Fruit fly (Drosophila melanogaster) whole organism, adult: Measurements from ENCODE around the gene CG31266.

Experiments
- CG12768 ChIP-seq: fragments of 200-800 bp; sonication (Bioruptor generic); optimal IDR thresholded peaks from 2 replicates; lab custom pipeline; 2017; ENCODE audit warnings: missing biosample characterization, missing genetic modification characterization, mild to moderate bottlenecking, moderate library complexity, missing genetic modification reagents
- CG5204 ChIP-seq: fragments of 200-800 bp; sonication (Bioruptor generic); optimal IDR thresholded peaks from 2 replicates; lab custom pipeline; 2016; ENCODE audit warnings: missing biosample characterization, missing genetic modification characterization
- CG7045 ChIP-seq: fragments of 200-800 bp; sonication (Bioruptor generic); optimal IDR thresholded peaks from 2 replicates; lab custom pipeline; 2017; ENCODE audit warnings: missing biosample characterization, mild to moderate bottlenecking, missing genetic modification characterization
- CG7101 ChIP-seq: fragments of 200-800 bp; sonication (Bioruptor generic); optimal IDR thresholded peaks from 2 replicates; lab custom pipeline; 2018; ENCODE audit warnings: missing biosample characterization, mild to moderate bottlenecking, missing genetic modification characterization, moderate library complexity
- Hr96 ChIP-seq: fragments of 200-800 bp; sonication (Bioruptor generic); optimal IDR thresholded peaks from 2 replicates; lab custom pipeline; 2016; ENCODE audit warnings: missing biosample characterization, missing genetic modification characterization
- Mnt ChIP-seq: fragments of 200-800 bp; sonication (Bioruptor generic); optimal IDR thresholded peaks from 2 replicates; lab custom pipeline; 2016; ENCODE audit warnings: missing biosample characterization, mild to moderate bottlenecking, missing genetic modification characterization
- bab1 ChIP-seq: fragments of 200-800 bp; sonication (Bioruptor generic); optimal IDR thresholded peaks from 3 replicates; lab custom pipeline; 2019; ENCODE audit warnings: missing biosample characterization, mild to moderate bottlenecking, missing genetic modification characterization, moderate library complexity
- cic ChIP-seq: fragments of 200-800 bp; sonication (Bioruptor generic); optimal IDR thresholded peaks from 2 replicates; lab custom pipeline; 2017; ENCODE audit warnings: missing biosample characterization, mild to moderate bottlenecking, missing genetic modification characterization, moderate library complexity
- cnc ChIP-seq, 2 experiments: fragments of >200 bp; optimal IDR thresholded peaks; 2 replicates each; lab custom pipeline; 2017
- kay ChIP-seq: fragments of 200-800 bp; sonication (Bioruptor generic); peaks from one replicate; lab custom pipeline; 2016; ENCODE audit warnings: missing biosample characterization, missing genetic modification characterization, borderline replicate concordance
- ovo ChIP-seq: fragments of 200-800 bp; sonication (Bioruptor generic); optimal IDR thresholded peaks from 2 replicates; lab custom pipeline; 2016; ENCODE audit warnings: missing biosample characterization, missing genetic modification characterization
- pad ChIP-seq: fragments of 200-800 bp; sonication (Bioruptor generic); optimal IDR thresholded peaks from 3 replicates; lab custom pipeline; 2017; ENCODE audit warnings: missing biosample characterization, missing genetic modification characterization, mild to moderate bottlenecking, moderate library complexity, missing genetic modification reagents
- toe ChIP-seq: fragments of 200-800 bp; sonication (Bioruptor generic); optimal IDR thresholded peaks from 2 replicates; lab custom pipeline; 2016; ENCODE audit warnings: missing biosample characterization, missing genetic modification characterization

dm6 chr3R:17117607-17118327 lies 14.7 kb upstream of the CG31266 start:
- TF ChIP-seq pad, result no peak
- no peak for TF ChIP-seq bab1
- TF ChIP-seq Hr96 (GFP tag; lab: Kevin White, UChicago), result no peak
- TF ChIP-seq CG7101 (tag; lab: Kevin White, UChicago), result no peak
- TF ChIP-seq kay (GFP tag; lab: Kevin White, UChicago), result no peak
- TF ChIP-seq cnc (optimal IDR thresholded peaks at IDR 0.05; lab: Kevin White, UChicago), result no peak
- TF ChIP-seq CG7045 (GFP tag; lab: Kevin White, UChicago), result no peak
- no peak for TF ChIP-seq cic (GFP tag; lab: Kevin White, UChicago)
- no peak for TF ChIP-seq CG12768 (GFP tag; lab: Kevin White, UChicago)
- no peak for TF ChIP-seq toe (GFP tag; lab: Kevin White, UChicago)
- no peak for TF ChIP-seq ovo
- TF ChIP-seq Mnt (GFP tag; lab: Kevin White, UChicago), result no peak
- TF ChIP-seq CG5204, result no peak
